Fruit fly (Drosophila melanogaster) whole organism: ENCODE results near the gene Hsp68.

Source experiments
- EcR ChIP-seq, 2 experiments: fragments of >200 bp; optimal IDR thresholded peaks; 2 replicates each; lab custom pipeline; 2017; ENCODE audit warnings: missing biosample characterization in 2 of 2, missing genetic modification characterization in 2 of 2, missing genetic modification reagents in 2 of 2
- pan ChIP-seq: fragments of >200 bp; optimal IDR thresholded peaks from 2 replicates; lab custom pipeline; 2017
- psq ChIP-seq: fragments of >200 bp; optimal IDR thresholded peaks from 2 replicates; lab custom pipeline; 2017

DNA sequence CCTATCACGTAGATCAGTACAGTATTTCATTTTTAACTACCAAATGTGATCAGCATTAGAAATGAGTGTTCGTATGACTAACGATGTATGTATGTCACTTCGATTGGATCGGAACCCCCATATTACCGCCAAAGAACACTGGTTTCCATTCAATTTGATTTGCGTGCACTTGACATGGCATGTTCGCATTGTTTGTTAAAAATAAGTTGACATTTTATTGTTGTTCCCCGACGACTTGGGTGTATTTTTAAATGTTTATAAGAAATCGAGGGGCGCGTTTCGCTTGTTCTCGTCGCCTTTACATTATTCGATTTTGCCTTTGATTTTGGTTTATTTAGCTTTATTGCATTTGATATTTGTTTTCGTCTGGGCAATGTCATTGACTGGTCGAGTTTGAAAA is 41.7 kb downstream of the Hsp68 start:
- no peak for TF ChIP-seq EcR (GFP tag; optimal IDR thresholded peaks at IDR 0.05; lab: Kevin White, UChicago)
- no peak for TF ChIP-seq psq (lab: Kevin White, UChicago)
- TF ChIP-seq pan (lab: Kevin White, UChicago) = no peak
